Fruit fly (Drosophila melanogaster) Kc167 (cell line): Measurements from ENCODE around the gene PpD6.

ENCODE experiments used
- Myc ChIP-seq: fragments of >200 bp; optimal IDR thresholded peaks from 2 replicates; lab custom pipeline; 2017; ENCODE audit warnings: missing external identifiers
- h ChIP-seq: fragments of >200 bp; optimal IDR thresholded peaks from 3 replicates; lab custom pipeline; 2018; ENCODE audit warnings: missing external identifiers
- insv ChIP-seq: fragments of >200 bp; optimal IDR thresholded peaks from 3 replicates; lab custom pipeline; 2018; ENCODE audit warnings: missing external identifiers
- psq ChIP-seq: fragments of >200 bp; optimal IDR thresholded peaks from 2 replicates; lab custom pipeline; 2017; ENCODE audit warnings: missing external identifiers
- ttk ChIP-seq: sonication (Bioruptor generic); optimal IDR thresholded peaks from 2 replicates; lab custom pipeline; 2017; ENCODE audit warnings: missing external identifiers

- TF ChIP-seq psq (lab: Kevin White, UChicago) = no peak
- TF ChIP-seq h (lab: Kevin White, UChicago) = no peak
- TF ChIP-seq Myc (lab: Kevin White, UChicago) = no peak
- TF ChIP-seq insv (lab: Kevin White, UChicago) = no peak
- no peak for TF ChIP-seq ttk (lab: Kevin White, UChicago)
These were observed at the start of gene PpD6 for dm6 chr2L:3109372-3109771.
